Worm (Caenorhabditis elegans) whole organism, L2 larva: ENCODE results near the gene F08D12.15.

ENCODE experiments used
- aly-2 ChIP-seq: fragments of 150-350 bp; optimal IDR thresholded peaks from 2 replicates; lab custom pipeline; 2014; ENCODE audit warnings: missing biosample characterization, missing genetic modification characterization
- ceh-82 ChIP-seq: fragments of 150-350 bp; optimal IDR thresholded peaks from 2 replicates; lab custom pipeline; 2014; ENCODE audit warnings: missing biosample characterization, missing genetic modification characterization
- elt-1 ChIP-seq: fragments of 150-350 bp; optimal IDR thresholded peaks from 2 replicates; lab custom pipeline; 2014; ENCODE audit warnings: missing biosample characterization, missing genetic modification characterization
- snpc-4 ChIP-seq: fragments of 150-350 bp; optimal IDR thresholded peaks from 2 replicates; lab custom pipeline; 2014; ENCODE audit warnings: missing biosample characterization, missing genetic modification characterization
- unc-62 ChIP-seq: fragments of 150-350 bp; optimal IDR thresholded peaks from 2 replicates; lab custom pipeline; 2014; ENCODE audit warnings: missing biosample characterization, missing genetic modification reagents, missing genetic modification characterization
- ztf-1 ChIP-seq: fragments of 200-800 bp; sonication (Bioruptor generic); conservative IDR thresholded peaks from 2 replicates; pipeline ENCODE4 v1.3.6; 2022; ENCODE audit warnings: missing genetic modification characterization, missing compliant biosample characterization

ce11 chrII:2800550-2801233 is 34.3 kb downstream of the F08D12.15 start, which contains the start of gene nhr-119:
- TF ChIP-seq elt-1 (tag; lab: Kevin White, UChicago) (peak; percentile 63), snpc-4 (tag; lab: Kevin White, UChicago) (no peak), ztf-1 (GFP tag; lab: Robert Waterston, UW) (no peak), aly-2 (tag; lab: Kevin White, UChicago) (no peak), unc-62 (GFP tag; lab: Kevin White, UChicago) (peak; percentile 47), ceh-82 (tag; lab: Kevin White, UChicago) (no peak)
